Fruit fly (Drosophila melanogaster) whole organism, embryonic: Measurements from ENCODE around the gene MtnD.

Experiments used
- Antp ChIP-seq: fragments of 200-800 bp; sonication (Bioruptor generic); optimal IDR thresholded peaks from 3 replicates; lab custom pipeline; 2016; ENCODE audit warnings: missing biosample characterization, missing genetic modification characterization
- Bdp1 ChIP-seq: fragments of 200-800 bp; sonication (Bioruptor generic); optimal IDR thresholded peaks from 3 replicates; lab custom pipeline; 2016; ENCODE audit warnings: missing biosample characterization, missing genetic modification characterization
- CG10209 ChIP-seq: fragments of 200-800 bp; sonication (Bioruptor generic); optimal IDR thresholded peaks from 3 replicates; lab custom pipeline; 2017; ENCODE audit warnings: missing biosample characterization, mild to moderate bottlenecking, missing genetic modification characterization, missing genetic modification reagents
- CG10274 ChIP-seq: fragments of 200-800 bp; sonication (Bioruptor generic); optimal IDR thresholded peaks from 3 replicates; lab custom pipeline; 2017; ENCODE audit warnings: missing biosample characterization, mild to moderate bottlenecking, missing genetic modification characterization
- CG10979 ChIP-seq: fragments of 200-800 bp; sonication (Bioruptor generic); optimal IDR thresholded peaks from 2 replicates; lab custom pipeline; 2018; ENCODE audit warnings: missing biosample characterization, mild to moderate bottlenecking, missing genetic modification characterization, moderate library complexity
- CG14014 ChIP-seq: fragments of 200-800 bp; sonication (Bioruptor generic); IDR thresholded peaks from 2 replicates; pipeline ENCODE4 v1.3.6; 2022; ENCODE audit warnings: missing biosample characterization, missing genetic modification characterization
- CG1603 ChIP-seq: fragments of 200-800 bp; sonication (Bioruptor generic); optimal IDR thresholded peaks from 2 replicates; lab custom pipeline; 2019; ENCODE audit warnings: missing biosample characterization, mild to moderate bottlenecking, missing genetic modification characterization, moderate library complexity
- CG16863 ChIP-seq: fragments of 200-800 bp; sonication (Bioruptor generic); optimal IDR thresholded peaks from 3 replicates; lab custom pipeline; 2016; ENCODE audit warnings: missing biosample characterization, missing genetic modification characterization
- CG17361 ChIP-seq: fragments of 200-800 bp; sonication (Bioruptor generic); IDR thresholded peaks from 3 replicates; pipeline ENCODE4 v1.3.6; 2022; ENCODE audit warnings: missing biosample characterization, missing genetic modification characterization
- CG17385 ChIP-seq: fragments of 200-800 bp; sonication (Bioruptor generic); optimal IDR thresholded peaks from 3 replicates; lab custom pipeline; 2018; ENCODE audit warnings: missing biosample characterization, mild to moderate bottlenecking, missing genetic modification characterization
- CG18476 ChIP-seq: fragments of 200-800 bp; sonication (Bioruptor generic); optimal IDR thresholded peaks from 2 replicates; lab custom pipeline; 2016; ENCODE audit warnings: missing biosample characterization, mild to moderate bottlenecking, missing genetic modification characterization
- CG3847 ChIP-seq: fragments of 200-800 bp; sonication (Bioruptor generic); IDR thresholded peaks from 2 replicates; pipeline ENCODE4 v1.3.6; 2022; ENCODE audit warnings: missing biosample characterization, missing genetic modification characterization
- CG4360 ChIP-seq: fragments of 200-800 bp; sonication (Bioruptor generic); IDR thresholded peaks from 2 replicates; pipeline ENCODE4 v1.3.6; 2022; ENCODE audit warnings: missing biosample characterization, missing genetic modification characterization
- CG5180 ChIP-seq: fragments of 200-800 bp; sonication (Bioruptor generic); optimal IDR thresholded peaks from 3 replicates; lab custom pipeline; 2017; ENCODE audit warnings: missing biosample characterization, missing genetic modification characterization, mild to moderate bottlenecking, moderate library complexity, missing genetic modification reagents
- CTCF ChIP-seq: fragments of 200-800 bp; sonication (Bioruptor generic); optimal IDR thresholded peaks from 2 replicates; lab custom pipeline; 2017; ENCODE audit warnings: missing biosample characterization, mild to moderate bottlenecking, missing genetic modification characterization, moderate library complexity
- Camta ChIP-seq: fragments of 200-800 bp; sonication (Bioruptor generic); optimal IDR thresholded peaks from 2 replicates; lab custom pipeline; 2016; ENCODE audit warnings: missing biosample characterization, missing genetic modification characterization
- D ChIP-seq, 2 experiments: fragments of 200-800 bp in 1 of 2; fragments of >200 bp in 1 of 2; sonication (Bioruptor generic) in 1 of 2; optimal IDR thresholded peaks; 2 replicates in 1 of 2; 3 replicates in 1 of 2; lab custom pipeline; 2017; ENCODE audit warnings: mild to moderate bottlenecking in 1 of 2, missing biosample characterization in 1 of 2, missing genetic modification characterization in 1 of 2, missing genetic modification reagents in 1 of 2
- Dek ChIP-seq: fragments of 200-800 bp; sonication (Bioruptor generic); optimal IDR thresholded peaks from 3 replicates; lab custom pipeline; 2019; ENCODE audit warnings: missing biosample characterization, mild to moderate bottlenecking, missing genetic modification characterization, moderate library complexity
- Dip2 ChIP-seq: fragments of 200-800 bp; sonication (Bioruptor generic); IDR thresholded peaks from 2 replicates; pipeline ENCODE4 v1.3.6; 2022; ENCODE audit warnings: missing biosample characterization, missing genetic modification characterization
- E2f1 ChIP-seq: fragments of 200-800 bp; sonication (Bioruptor generic); IDR thresholded peaks from 2 replicates; pipeline ENCODE4 v1.3.6; 2022; ENCODE audit warnings: missing biosample characterization, missing genetic modification characterization
- Ets97D ChIP-seq: fragments of 200-800 bp; sonication (Bioruptor generic); optimal IDR thresholded peaks from 3 replicates; lab custom pipeline; 2016; ENCODE audit warnings: missing biosample characterization, missing genetic modification characterization
- HLH3B ChIP-seq: fragments of 200-800 bp; sonication (Bioruptor generic); IDR thresholded peaks from 2 replicates; pipeline ENCODE4 v1.3.6; 2022; ENCODE audit warnings: missing biosample characterization, missing genetic modification characterization
- Hmr ChIP-seq: fragments of 200-800 bp; sonication (Bioruptor generic); optimal IDR thresholded peaks from 3 replicates; lab custom pipeline; 2017; ENCODE audit warnings: mild to moderate bottlenecking, missing biosample characterization, missing genetic modification reagents, missing genetic modification characterization
- Mrtf ChIP-seq: fragments of 200-800 bp; sonication (Bioruptor generic); IDR thresholded peaks from 3 replicates; pipeline ENCODE4 v1.3.6; 2022; ENCODE audit warnings: missing biosample characterization, missing genetic modification characterization
- NC2α ChIP-seq: fragments of 200-800 bp; sonication (Bioruptor generic); optimal IDR thresholded peaks from 2 replicates; lab custom pipeline; 2016; ENCODE audit warnings: missing biosample characterization, missing genetic modification characterization
- Nf-YB ChIP-seq: fragments of 200-800 bp; sonication (Bioruptor generic); optimal IDR thresholded peaks from 3 replicates; lab custom pipeline; 2019; ENCODE audit warnings: missing biosample characterization, mild to moderate bottlenecking, missing genetic modification characterization, moderate library complexity
- NfI ChIP-seq: fragments of 200-800 bp; sonication (Bioruptor generic); optimal IDR thresholded peaks from 3 replicates; lab custom pipeline; 2018; ENCODE audit warnings: missing biosample characterization, mild to moderate bottlenecking, missing genetic modification characterization, moderate library complexity
- Oaz ChIP-seq: fragments of 200-800 bp; sonication (Bioruptor generic); IDR thresholded peaks from 2 replicates; pipeline ENCODE4 v1.3.6; 2022; ENCODE audit warnings: missing biosample characterization, missing genetic modification characterization
- Trl ChIP-seq, 3 experiments: fragments of >200 bp in 2 of 3; fragments of 200-800 bp in 1 of 3; sonication (Bioruptor generic) in 1 of 3; optimal IDR thresholded peaks; 2 replicates in 1 of 3; 3 replicates in 2 of 3; lab custom pipeline; 2016 to 2017; ENCODE audit warnings: missing biosample characterization in 1 of 3, missing genetic modification characterization in 1 of 3
- YL-1 ChIP-seq: fragments of 200-800 bp; sonication (Bioruptor generic); optimal IDR thresholded peaks from 3 replicates; lab custom pipeline; 2017; ENCODE audit warnings: missing biosample characterization, mild to moderate bottlenecking, missing genetic modification characterization
- ara ChIP-seq: fragments of 200-800 bp; sonication (Bioruptor generic); IDR thresholded peaks from 2 replicates; pipeline ENCODE4 v1.3.6; 2022; ENCODE audit warnings: missing biosample characterization, missing genetic modification characterization
- bigmax ChIP-seq: fragments of 200-800 bp; sonication (Bioruptor generic); optimal IDR thresholded peaks from 2 replicates; lab custom pipeline; 2018; ENCODE audit warnings: missing biosample characterization, mild to moderate bottlenecking, missing genetic modification characterization
- croc ChIP-seq: fragments of 200-800 bp; sonication (Bioruptor generic); conservative IDR thresholded peaks from 3 replicates; pipeline ENCODE4 v1.3.6; 2022; ENCODE audit warnings: missing biosample characterization, missing genetic modification characterization
- dati ChIP-seq: fragments of 200-800 bp; sonication (Bioruptor generic); IDR thresholded peaks from 2 replicates; pipeline ENCODE4 v1.3.6; 2022; ENCODE audit warnings: missing biosample characterization, missing genetic modification characterization
- disco-r ChIP-seq: fragments of 200-800 bp; sonication (Bioruptor generic); optimal IDR thresholded peaks from 2 replicates; lab custom pipeline; 2016; ENCODE audit warnings: missing biosample characterization, missing genetic modification characterization
- dm ChIP-seq: fragments of 200-800 bp; sonication (Bioruptor generic); optimal IDR thresholded peaks from 3 replicates; lab custom pipeline; 2016; ENCODE audit warnings: missing biosample characterization, missing genetic modification characterization
- fru ChIP-seq: fragments of >200 bp; optimal IDR thresholded peaks from 2 replicates; lab custom pipeline; 2017
- gcm ChIP-seq: fragments of 200-800 bp; sonication (Bioruptor generic); optimal IDR thresholded peaks from 2 replicates; lab custom pipeline; 2019; ENCODE audit warnings: missing biosample characterization, mild to moderate bottlenecking, missing genetic modification characterization, moderate library complexity
- gsb ChIP-seq: fragments of 200-800 bp; sonication (Bioruptor generic); IDR thresholded peaks from 2 replicates; pipeline ENCODE4 v1.3.6; 2022; ENCODE audit warnings: missing biosample characterization, missing genetic modification characterization
- gsb-n ChIP-seq: fragments of 200-800 bp; sonication (Bioruptor generic); optimal IDR thresholded peaks from 3 replicates; lab custom pipeline; 2018; ENCODE audit warnings: missing biosample characterization, mild to moderate bottlenecking, missing genetic modification characterization
- hkb ChIP-seq, 2 experiments: fragments of 200-800 bp in 1 of 2; fragments of >200 bp in 1 of 2; sonication (Bioruptor generic) in 1 of 2; IDR thresholded peaks in 1 of 2; optimal IDR thresholded peaks in 1 of 2; 2 replicates each; pipeline versions ENCODE4 v1.3.6 to Lab custom; 2017 to 2022; ENCODE audit warnings: missing biosample characterization in 1 of 2, missing genetic modification characterization in 1 of 2
- row ChIP-seq: fragments of 200-800 bp; sonication (Bioruptor generic); IDR thresholded peaks from 3 replicates; pipeline ENCODE4 v1.3.6; 2022; ENCODE audit warnings: missing biosample characterization, missing genetic modification characterization
- sc ChIP-seq, 3 experiments: fragments of >200 bp in 2 of 3; fragments of 200-800 bp in 1 of 3; sonication (Bioruptor generic) in 1 of 3; optimal IDR thresholded peaks; 2 replicates in 2 of 3; 3 replicates in 1 of 3; lab custom pipeline; 2017; ENCODE audit warnings: mild to moderate bottlenecking in 1 of 3, missing biosample characterization in 1 of 3, missing genetic modification characterization in 1 of 3, missing genetic modification reagents in 1 of 3
- sens ChIP-seq: fragments of 200-800 bp; sonication (Bioruptor generic); peaks from one replicate; lab custom pipeline; 2016; ENCODE audit warnings: missing biosample characterization, missing genetic modification characterization
- sr ChIP-seq: fragments of 200-800 bp; sonication (Bioruptor generic); IDR thresholded peaks from 3 replicates; pipeline ENCODE4 v1.3.6; 2022; ENCODE audit warnings: missing biosample characterization, missing genetic modification characterization
- yki ChIP-seq: fragments of >200 bp; optimal IDR thresholded peaks from 3 replicates; lab custom pipeline; 2018
- z ChIP-seq: fragments of 200-800 bp; sonication (Bioruptor generic); IDR thresholded peaks from 3 replicates; pipeline ENCODE4 v1.3.6; 2022; ENCODE audit warnings: missing biosample characterization, missing genetic modification characterization
- zf30C ChIP-seq: fragments of 200-800 bp; sonication (Bioruptor generic); optimal IDR thresholded peaks from 3 replicates; lab custom pipeline; 2018; ENCODE audit warnings: missing biosample characterization, mild to moderate bottlenecking, missing genetic modification characterization
- zfh1 ChIP-seq: fragments of 200-800 bp; sonication (Bioruptor generic); IDR thresholded peaks from 3 replicates; pipeline ENCODE4 v1.3.6; 2022; ENCODE audit warnings: missing biosample characterization, missing genetic modification characterization

MtnD gene

DNA sequence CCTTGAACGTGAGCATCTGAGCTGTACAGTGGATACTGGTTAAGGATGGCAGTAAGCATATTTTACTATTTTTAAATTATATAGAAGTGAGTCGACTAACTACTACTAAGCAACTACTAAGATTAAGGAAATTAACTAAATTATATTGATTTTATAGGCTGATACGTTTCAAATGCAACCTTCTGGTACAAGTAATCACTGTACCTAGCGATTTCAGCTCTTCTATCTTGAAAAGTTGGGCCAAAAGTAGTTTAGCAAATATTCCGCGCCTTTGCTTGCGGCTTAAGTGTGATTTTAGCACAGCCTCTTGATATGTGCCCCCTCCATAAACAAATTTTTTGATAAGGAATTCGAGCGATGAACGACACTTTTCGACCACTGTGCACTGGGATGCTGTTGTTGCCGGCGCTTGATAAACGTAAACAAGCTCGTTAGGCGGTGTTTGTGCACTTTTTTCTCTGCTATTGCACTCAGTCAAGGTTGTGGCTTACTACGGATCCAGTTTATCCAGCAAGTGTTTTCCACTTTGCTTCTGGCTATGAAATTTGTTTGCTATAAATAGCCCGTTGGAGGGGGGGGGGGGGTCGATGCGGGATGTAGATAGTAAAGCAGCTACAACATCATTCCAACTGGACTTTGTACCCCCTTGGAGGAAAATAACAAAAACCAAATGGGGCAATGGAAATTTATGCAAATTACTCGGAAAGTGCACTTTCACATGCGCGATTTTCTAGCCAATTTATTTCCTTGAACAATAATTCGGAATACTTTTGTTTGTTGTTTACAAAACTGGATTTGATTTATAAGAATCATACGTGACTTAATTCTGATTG lies 21.7 kb downstream of the MtnD start (continued):
- peak; percentile 68 for TF ChIP-seq zfh1
- peak; percentile 14; the same call in 1 of the 3 replicates for TF ChIP-seq croc (GFP tag; lab: Robert Waterston, UW)
- no peak for TF ChIP-seq gsb-n (tag; lab: Kevin White, UChicago)
- no peak for TF ChIP-seq dm
- peak; percentile 65 for TF ChIP-seq CG10209 (GFP tag; lab: Kevin White, UChicago)
- TF ChIP-seq E2f1 (GFP tag; lab: Robert Waterston, UW), result peak; percentile 73
- TF ChIP-seq Trl (optimal IDR thresholded peaks at IDR 0.05; lab: Kevin White, UChicago), result no peak
- TF ChIP-seq Trl (GFP tag; optimal IDR thresholded peaks at IDR 0.05; lab: Kevin White, UChicago), result no peak
- TF ChIP-seq gcm, result no peak
- TF ChIP-seq CG16863, result no peak
- peak; percentile 69 for TF ChIP-seq gsb
- no peak for TF ChIP-seq disco-r (GFP tag; lab: Kevin White, UChicago)
- TF ChIP-seq sens, result peak; percentile 87
- peak; percentile 73; the same call in 2 of the 3 replicates for TF ChIP-seq Mrtf
- TF ChIP-seq CG17361 (GFP tag; lab: Robert Waterston, UW), result peak; percentile 73
- no peak for TF ChIP-seq sc (optimal IDR thresholded peaks at IDR 0.05; lab: Kevin White, UChicago)
- TF ChIP-seq sc (GFP tag; optimal IDR thresholded peaks at IDR 0.05; lab: Kevin White, UChicago), result no peak
- TF ChIP-seq yki (lab: Kevin White, UChicago), result no peak
- peak; percentile 70 for TF ChIP-seq ara (GFP tag; lab: Robert Waterston, UW)
- TF ChIP-seq CG14014 (GFP tag; lab: Robert Waterston, UW), result peak; percentile 90
- TF ChIP-seq Ets97D (GFP tag; lab: Kevin White, UChicago), result no peak
- no peak for TF ChIP-seq CG5180 (GFP tag; lab: Kevin White, UChicago)
- no peak for TF ChIP-seq Camta (GFP tag; lab: Kevin White, UChicago)
- peak; percentile 63 for TF ChIP-seq CG3847
- no peak for TF ChIP-seq sr (GFP tag; lab: Robert Waterston, UW)
- no peak for TF ChIP-seq hkb (optimal IDR thresholded peaks at IDR 0.05; lab: Kevin White, UChicago)
- peak; percentile 75 for TF ChIP-seq hkb (GFP tag; IDR thresholded peaks at IDR 0.05; lab: Robert Waterston, UW)
- peak; percentile 21 for TF ChIP-seq NfI (GFP tag; lab: Kevin White, UChicago)
- TF ChIP-seq Dip2 (GFP tag; lab: Robert Waterston, UW), result no peak; the same call in 1 of the 2 replicates
- TF ChIP-seq Oaz, result peak; percentile 39; the same call in 1 of the 2 replicates
- TF ChIP-seq Bdp1 (GFP tag; lab: Kevin White, UChicago), result peak; percentile 29
- TF ChIP-seq fru (lab: Kevin White, UChicago), result no peak
- peak; percentile 71 for TF ChIP-seq CG18476
- no peak for TF ChIP-seq CTCF (GFP tag; lab: Kevin White, UChicago)
- TF ChIP-seq Antp, result peak; percentile 7
- peak; percentile 40 for TF ChIP-seq Nf-YB (GFP tag; lab: Kevin White, UChicago)
- peak; percentile 84 for TF ChIP-seq HLH3B (GFP tag; lab: Robert Waterston, UW)
- TF ChIP-seq Dek (tag; lab: Kevin White, UChicago), result peak; percentile 53
- no peak for TF ChIP-seq CG10274 (GFP tag; lab: Kevin White, UChicago)
- no peak for TF ChIP-seq YL-1 (GFP tag; lab: Kevin White, UChicago)
- peak; percentile 59 for TF ChIP-seq Hmr
- TF ChIP-seq row (GFP tag; lab: Robert Waterston, UW), result peak; percentile 87
- TF ChIP-seq z, result no peak; the same call in 2 of the 3 replicates
- no peak for TF ChIP-seq D (optimal IDR thresholded peaks at IDR 0.05; lab: Kevin White, UChicago)
- TF ChIP-seq D (GFP tag; optimal IDR thresholded peaks at IDR 0.05; lab: Kevin White, UChicago), result no peak
- TF ChIP-seq dati (GFP tag; lab: Robert Waterston, UW), result no peak
- peak; percentile 10 for TF ChIP-seq CG17385 (GFP tag; lab: Kevin White, UChicago)
- peak; percentile 26; the same call in 1 of the 2 replicates for TF ChIP-seq CG4360 (GFP tag; lab: Robert Waterston, UW)
- TF ChIP-seq NC2α, result no peak
- no peak for TF ChIP-seq CG1603 (tag; lab: Kevin White, UChicago)
- peak; percentile 39 for TF ChIP-seq CG10979 (tag; lab: Kevin White, UChicago)
- no peak for TF ChIP-seq bigmax (GFP tag; lab: Kevin White, UChicago)
- no peak for TF ChIP-seq zf30C (GFP tag; lab: Kevin White, UChicago)
